Worm (Caenorhabditis elegans) whole organism, L1 larva: ENCODE data around the gene dph-5.

Experiments
- aha-1 ChIP-seq: fragments of 150-350 bp; optimal IDR thresholded peaks from 2 replicates; lab custom pipeline; 2014; ENCODE audit warnings: missing biosample characterization, missing genetic modification characterization
- ama-1 ChIP-seq: fragments of 150-350 bp; optimal IDR thresholded peaks from 2 replicates; lab custom pipeline; 2014

DNA sequence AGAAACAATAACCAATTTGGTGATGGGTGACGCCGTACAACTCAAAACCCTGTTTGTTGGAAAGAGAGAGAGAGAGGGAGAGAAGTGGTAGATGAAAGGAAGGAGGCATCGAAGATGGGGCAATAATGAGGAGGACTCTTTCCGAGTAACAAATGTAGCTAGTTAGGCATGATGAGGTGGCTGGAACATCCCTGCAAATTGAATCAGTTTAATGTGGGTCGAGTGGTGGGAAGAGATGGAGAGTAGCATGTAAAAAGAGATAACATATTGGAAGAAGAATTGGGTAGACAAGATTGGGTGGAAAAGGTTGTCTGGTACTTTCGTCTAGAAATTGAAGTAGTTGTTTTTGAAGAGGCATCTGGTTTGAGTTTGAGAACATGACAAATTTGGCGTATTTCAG is 46.2 kb downstream of the dph-5 start:
- TF ChIP-seq ama-1 (lab: Kevin White, UChicago) (no peak), aha-1 (tag; lab: Kevin White, UChicago) (no peak)
